Fruit fly (Drosophila melanogaster) whole organism, wandering third instar larva: ENCODE measurements around the gene CG12974.

Experiments
- Abd-B ChIP-seq: fragments of >200 bp; optimal IDR thresholded peaks from 2 replicates; lab custom pipeline; 2017; ENCODE audit warnings: missing biosample characterization, missing genetic modification characterization
- Dfd ChIP-seq: fragments of >200 bp; optimal IDR thresholded peaks from 2 replicates; lab custom pipeline; 2017; ENCODE audit warnings: missing biosample characterization, missing genetic modification characterization
- Myc ChIP-seq: fragments of >200 bp; optimal IDR thresholded peaks from 2 replicates; lab custom pipeline; 2017
- Vsx2 ChIP-seq: fragments of 200-300, 225-300 bp; sonication (Bioruptor generic); optimal IDR thresholded peaks from 2 replicates; lab custom pipeline; 2018; ENCODE audit warnings: missing biosample characterization, missing genetic modification characterization; ENCODE audit not compliant: partially characterized antibody
- brk ChIP-seq: fragments of 200-800 bp; sonication (Bioruptor generic); optimal IDR thresholded peaks from 2 replicates; lab custom pipeline; 2016; ENCODE audit warnings: missing biosample characterization, mild to moderate bottlenecking, missing genetic modification characterization
- dl ChIP-seq, 2 experiments: fragments of 175-275, 200-275 bp in 1 of 2; fragments of 200-275 bp in 1 of 2; sonication (Bioruptor generic); optimal IDR thresholded peaks; lab custom pipeline; 2018; ENCODE audit warnings: mild to moderate bottlenecking in 2 of 2, missing biosample characterization in 2 of 2, missing genetic modification characterization in 2 of 2, moderate library complexity in 2 of 2; ENCODE audit not compliant: partially characterized antibody in 2 of 2, insufficient read depth in 1 of 2
- psq ChIP-seq: fragments of 200-800 bp; sonication (Bioruptor generic); optimal IDR thresholded peaks from 3 replicates; lab custom pipeline; 2017; ENCODE audit warnings: missing biosample characterization, mild to moderate bottlenecking, missing genetic modification characterization, moderate library complexity

dm6 chr3L:21267862-21268385 is 17.8 kb downstream of the CG12974 start, which contains the start of gene CG9391:
- TF ChIP-seq dl (GFP tag; optimal IDR thresholded peaks at IDR 0.05; lab: Kevin White, UChicago; ENCODE audit: insufficient read depth in 1 of 2, partially characterized antibody in 2 of 2), result no peak
- TF ChIP-seq Abd-B, result no peak
- TF ChIP-seq brk (GFP tag; lab: Kevin White, UChicago), result no peak
- TF ChIP-seq Vsx2 (GFP tag; lab: Kevin White, UChicago), result no peak
- no peak for TF ChIP-seq Dfd (GFP tag; lab: Kevin White, UChicago)
- no peak for TF ChIP-seq psq (GFP tag; lab: Kevin White, UChicago)
- TF ChIP-seq Myc (lab: Kevin White, UChicago), result no peak
